Worm (Caenorhabditis elegans) whole organism, L2 larva: ENCODE data around the gene C45B11.2.

Experiments
- ztf-11 ChIP-seq: sonication (generic microtip); optimal IDR thresholded peaks from 2 replicates; lab custom pipeline; 2017; ENCODE audit warnings: missing biosample characterization, missing genetic modification characterization
- ztf-4 ChIP-seq: fragments of 150-350 bp; optimal IDR thresholded peaks from 2 replicates; lab custom pipeline; 2014; ENCODE audit warnings: missing biosample characterization, missing genetic modification characterization

ce11 chrV:11083691-11084090 lies 41.2 kb downstream of the C45B11.2 start:
- TF ChIP-seq ztf-4 (tag; lab: Kevin White, UChicago) (no peak), ztf-11 (tag; lab: Kevin White, UChicago) (no peak)
